Fruit fly (Drosophila melanogaster): Measurements from ENCODE around the gene FoxK.

DNA sequence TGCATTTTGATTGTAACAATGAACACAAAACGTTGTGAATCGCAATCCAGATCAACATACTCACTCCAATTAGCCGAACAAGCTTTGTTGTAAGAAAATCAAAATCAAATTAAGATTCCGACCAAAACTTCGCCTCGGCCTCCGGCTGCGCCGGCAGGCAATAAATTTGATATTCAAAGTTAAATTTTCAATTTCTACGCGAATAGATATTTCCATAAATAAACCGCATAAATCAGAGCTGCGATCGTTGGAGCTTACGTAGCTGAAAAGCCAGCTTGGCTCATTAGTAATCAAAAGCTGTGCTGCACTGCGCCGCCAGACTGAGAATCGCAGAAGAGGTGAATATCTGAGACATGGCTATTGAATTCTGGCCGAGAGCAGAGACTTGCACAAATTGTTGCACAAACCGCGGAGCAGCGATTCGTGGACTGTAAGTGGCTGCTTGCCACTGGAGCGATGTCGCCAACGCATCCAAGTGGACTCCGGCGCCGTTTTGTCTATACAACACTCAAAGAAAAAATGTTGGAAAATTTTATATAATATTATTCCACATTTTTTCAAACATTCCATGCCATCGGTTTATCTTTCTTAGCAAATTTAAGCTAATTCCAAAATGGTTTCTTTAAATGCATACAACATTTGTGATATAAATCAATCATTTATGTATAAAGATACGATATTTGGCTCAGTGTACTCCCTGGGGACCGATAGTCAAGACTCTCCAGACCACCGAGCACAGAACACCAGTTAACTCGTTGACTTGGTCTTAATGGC, 28.1 kb upstream of the FoxK start:
- TF ChIP-seq Snoo (tag; optimal IDR thresholded peaks at IDR 0.05) (no peak), fd96Ca (GFP tag; IDR thresholded peaks at IDR 0.05) (peak; percentile 61; the same call in 1 of the 3 replicates), CG8159 (tag; optimal IDR thresholded peaks at IDR 0.05) (peak; percentile 88), Ets98B (GFP tag; IDR thresholded peaks at IDR 0.05) (peak; percentile 68), rn (GFP tag; IDR thresholded peaks at IDR 0.05) (no peak; the same call in 1 of the 2 replicates), CG17806 (tag; optimal IDR thresholded peaks at IDR 0.05) (peak; percentile 88), gl (tag; optimal IDR thresholded peaks at IDR 0.05) (peak; percentile 66), Pif1A (GFP tag; optimal IDR thresholded peaks at IDR 0.05) (peak; percentile 68), CG12605 (GFP tag; IDR thresholded peaks at IDR 0.05) (peak; percentile 41), CG34367 (tag; optimal IDR thresholded peaks at IDR 0.05) (peak; percentile 76), EcR (GFP tag; optimal IDR thresholded peaks at IDR 0.05) (peak; percentile 21)

Data from whole organism, pupa.